Fruit fly (Drosophila melanogaster) whole organism: ENCODE results near the gene Pgm1.

Experiments used
- CG8478 ChIP-seq: fragments of >200 bp; optimal IDR thresholded peaks from 2 replicates; lab custom pipeline; 2018; ENCODE audit warnings: inconsistent platforms
- usp ChIP-seq: fragments of >200 bp; optimal IDR thresholded peaks from 2 replicates; lab custom pipeline; 2017; ENCODE audit warnings: missing biosample characterization, missing genetic modification characterization, mixed read lengths

DNA sequence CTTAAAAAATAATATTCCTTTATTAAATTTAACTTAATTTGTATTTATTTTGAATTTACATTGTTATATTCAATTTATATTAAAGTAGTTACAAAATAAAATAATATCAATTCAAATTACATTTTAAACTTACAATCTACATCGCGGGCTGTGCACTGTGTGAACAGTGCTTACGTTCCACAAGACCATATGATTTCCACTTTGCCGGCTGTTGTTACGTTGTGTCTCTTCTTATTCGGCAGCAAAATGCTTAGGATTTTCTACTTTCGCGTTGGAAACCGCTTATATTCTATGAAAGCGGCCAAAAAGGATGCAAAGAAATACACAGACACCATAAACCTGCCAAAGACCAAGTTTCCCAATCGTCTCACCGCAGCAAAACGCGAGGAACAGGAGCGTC is 28.3 kb downstream of the Pgm1 start, which contains the start of gene IleRS-m:
- TF ChIP-seq CG8478 (lab: Kevin White, UChicago) = no peak
- no peak for TF ChIP-seq usp (GFP tag; lab: Kevin White, UChicago)
